Worm (Caenorhabditis elegans) whole organism, L2 larva: Measurements from ENCODE around the gene tbx-32.

Experiments
- C34F6.9 ChIP-seq: fragments of 150-350 bp; optimal IDR thresholded peaks from 2 replicates; lab custom pipeline; 2014; ENCODE audit warnings: missing biosample characterization, missing genetic modification characterization
- aly-2 ChIP-seq: fragments of 150-350 bp; optimal IDR thresholded peaks from 2 replicates; lab custom pipeline; 2014; ENCODE audit warnings: missing biosample characterization, missing genetic modification characterization
- ceh-82 ChIP-seq: fragments of 150-350 bp; optimal IDR thresholded peaks from 2 replicates; lab custom pipeline; 2014; ENCODE audit warnings: missing biosample characterization, missing genetic modification characterization
- crh-2 ChIP-seq: sonication (generic microtip); optimal IDR thresholded peaks from 2 replicates; lab custom pipeline; 2017; ENCODE audit warnings: missing biosample characterization, missing genetic modification characterization
- dmd-4 ChIP-seq: sonication (generic microtip); optimal IDR thresholded peaks from 2 replicates; lab custom pipeline; 2017; ENCODE audit warnings: missing biosample characterization, missing genetic modification characterization
- egl-27 ChIP-seq: sonication (generic microtip); optimal IDR thresholded peaks from 3 replicates; lab custom pipeline; 2017; ENCODE audit warnings: missing biosample characterization, missing genetic modification reagents, missing genetic modification characterization
- lin-13 ChIP-seq: fragments of 150-350 bp; optimal IDR thresholded peaks from 2 replicates; lab custom pipeline; 2014; ENCODE audit warnings: missing biosample characterization, missing genetic modification reagents, missing genetic modification characterization
- lin-39 ChIP-seq: fragments of 150-350 bp; optimal IDR thresholded peaks from 2 replicates; lab custom pipeline; 2014; ENCODE audit warnings: missing biosample characterization, missing genetic modification reagents, missing genetic modification characterization
- lsy-2 ChIP-seq, 2 experiments: fragments of 150-350 bp in 1 of 2; sonication (generic microtip) in 1 of 2; optimal IDR thresholded peaks; 2 replicates each; lab custom pipeline; 2014 to 2017; ENCODE audit warnings: missing biosample characterization in 2 of 2, missing genetic modification characterization in 2 of 2
- mab-5 ChIP-seq: fragments of 150-350 bp; optimal IDR thresholded peaks from 2 replicates; lab custom pipeline; 2014; ENCODE audit warnings: missing biosample characterization, missing genetic modification characterization
- mdl-1 ChIP-seq, 2 experiments: fragments of 150-350 bp in 1 of 2; sonication (generic microtip) in 1 of 2; optimal IDR thresholded peaks; 2 replicates each; lab custom pipeline; 2017; ENCODE audit warnings: missing biosample characterization in 2 of 2, missing genetic modification characterization in 2 of 2
- nhr-11 ChIP-seq: fragments of 150-350 bp; optimal IDR thresholded peaks from 2 replicates; lab custom pipeline; 2014; ENCODE audit warnings: missing biosample characterization, missing genetic modification characterization
- nhr-129 ChIP-seq: fragments of 150-350 bp; optimal IDR thresholded peaks from 2 replicates; lab custom pipeline; 2014; ENCODE audit warnings: missing biosample characterization, missing genetic modification characterization
- unc-39 ChIP-seq: fragments of 150-350 bp; optimal IDR thresholded peaks from 2 replicates; lab custom pipeline; 2014; ENCODE audit warnings: missing biosample characterization, missing genetic modification characterization
- ztf-4 ChIP-seq: fragments of 150-350 bp; optimal IDR thresholded peaks from 2 replicates; lab custom pipeline; 2014; ENCODE audit warnings: missing biosample characterization, missing genetic modification characterization

tbx-32 gene

ce11 chrX:1706538-1706937, 51.2 kb downstream of the tbx-32 start, which contains the start of gene F07G6.5:
Gene F07G6.5 (minus strand): TSS chrX:1706638.
- TF ChIP-seq lsy-2 (tag; optimal IDR thresholded peaks at IDR 0.05; lab: Kevin White, UChicago) (no peak), lin-13 (GFP tag; lab: Kevin White, UChicago) (no peak), dmd-4 (tag; lab: Kevin White, UChicago) (no peak), egl-27 (tag; lab: Kevin White, UChicago) (no peak), mdl-1 (tag; optimal IDR thresholded peaks at IDR 0.05; lab: Kevin White, UChicago) (no peak), nhr-129 (tag; lab: Kevin White, UChicago) (no peak), lin-39 (tag; lab: Kevin White, UChicago) (no peak), ceh-82 (tag; lab: Kevin White, UChicago) (no peak), aly-2 (tag; lab: Kevin White, UChicago) (no peak), mab-5 (no peak), nhr-11 (tag; lab: Kevin White, UChicago) (no peak), C34F6.9 (no peak), ztf-4 (tag; lab: Kevin White, UChicago) (no peak), crh-2 (no peak), unc-39 (tag; lab: Kevin White, UChicago) (no peak)
